Fruit fly (Drosophila melanogaster) whole organism, embryonic: ENCODE results near the gene Rpp14b.
A peak's percentile ranks its signal among the peaks of the same experiment; 100 is the strongest.

Source experiments
- B-H2 ChIP-seq: fragments of 200-800 bp; sonication (Bioruptor generic); optimal IDR thresholded peaks from 2 replicates; lab custom pipeline; 2018; ENCODE audit warnings: missing biosample characterization, mild to moderate bottlenecking, missing genetic modification characterization
- CG10979 ChIP-seq: fragments of 200-800 bp; sonication (Bioruptor generic); optimal IDR thresholded peaks from 2 replicates; lab custom pipeline; 2018; ENCODE audit warnings: missing biosample characterization, mild to moderate bottlenecking, missing genetic modification characterization, moderate library complexity
- CG12659 ChIP-seq: fragments of 200-800 bp; sonication (Bioruptor generic); optimal IDR thresholded peaks from 3 replicates; lab custom pipeline; 2017; ENCODE audit warnings: mild to moderate bottlenecking, missing biosample characterization, missing genetic modification reagents, missing genetic modification characterization
- CG13775 ChIP-seq: fragments of 200-800 bp; sonication (Bioruptor generic); optimal IDR thresholded peaks from 3 replicates; lab custom pipeline; 2017; ENCODE audit warnings: missing biosample characterization, mild to moderate bottlenecking, missing genetic modification characterization
- CG2116 ChIP-seq: fragments of 200-800 bp; sonication (Bioruptor generic); optimal IDR thresholded peaks from 3 replicates; lab custom pipeline; 2018; ENCODE audit warnings: missing biosample characterization, mild to moderate bottlenecking, missing genetic modification characterization
- CG2120 ChIP-seq: fragments of 200-800 bp; sonication (Bioruptor generic); optimal IDR thresholded peaks from 3 replicates; lab custom pipeline; 2016; ENCODE audit warnings: missing biosample characterization, missing genetic modification characterization
- CG31224 ChIP-seq: fragments of 200-800 bp; sonication (Bioruptor generic); IDR thresholded peaks from 2 replicates; pipeline ENCODE4 v1.3.6; 2022; ENCODE audit warnings: missing biosample characterization, missing genetic modification characterization
- CG3726 ChIP-seq: fragments of 200-800 bp; sonication (Bioruptor generic); IDR thresholded peaks from 3 replicates; pipeline ENCODE4, ENCODE4 v1.3.6; 2022; ENCODE audit warnings: missing biosample characterization, missing genetic modification characterization
- CG43689 ChIP-seq: fragments of 200-800 bp; sonication (Bioruptor generic); IDR thresholded peaks from 2 replicates; pipeline ENCODE4 v1.3.6; 2022; ENCODE audit warnings: missing biosample characterization, missing genetic modification characterization
- CG4707 ChIP-seq: fragments of 200-800 bp; sonication (Bioruptor generic); optimal IDR thresholded peaks from 2 replicates; lab custom pipeline; 2018; ENCODE audit warnings: missing biosample characterization, mild to moderate bottlenecking, missing genetic modification characterization, moderate library complexity
- CG5953 ChIP-seq: fragments of 200-800 bp; sonication (Bioruptor generic); IDR thresholded peaks from 2 replicates; pipeline ENCODE4 v1.3.6; 2022; ENCODE audit warnings: missing biosample characterization, missing genetic modification characterization
- CG6175 ChIP-seq: fragments of 200-800 bp; sonication (Bioruptor generic); IDR thresholded peaks from 3 replicates; pipeline ENCODE4 v1.3.6; 2022; ENCODE audit warnings: missing biosample characterization, missing genetic modification characterization
- CG7271 ChIP-seq: fragments of 200-800 bp; sonication (Bioruptor generic); optimal IDR thresholded peaks from 2 replicates; lab custom pipeline; 2018; ENCODE audit warnings: missing biosample characterization, mild to moderate bottlenecking, missing genetic modification characterization, moderate library complexity
- CG7372 ChIP-seq: fragments of 200-800 bp; sonication (Bioruptor generic); IDR thresholded peaks from 2 replicates; pipeline ENCODE4 v1.3.6; 2022; ENCODE audit warnings: missing biosample characterization, missing genetic modification characterization
- CG7928 ChIP-seq: fragments of 200-800 bp; sonication (Bioruptor generic); optimal IDR thresholded peaks from 2 replicates; lab custom pipeline; 2017; ENCODE audit warnings: missing biosample characterization, mild to moderate bottlenecking, missing genetic modification characterization
- Doc2 ChIP-seq: fragments of 200-800 bp; sonication (Bioruptor generic); IDR thresholded peaks from 2 replicates; pipeline ENCODE4 v1.3.6; 2022; ENCODE audit warnings: missing biosample characterization, missing genetic modification characterization
- Dp ChIP-seq: fragments of 200-800 bp; sonication (Bioruptor generic); optimal IDR thresholded peaks from 2 replicates; lab custom pipeline; 2018; ENCODE audit warnings: missing biosample characterization, mild to moderate bottlenecking, missing genetic modification characterization, moderate library complexity
- E2f1 ChIP-seq: fragments of 200-800 bp; sonication (Bioruptor generic); IDR thresholded peaks from 2 replicates; pipeline ENCODE4 v1.3.6; 2022; ENCODE audit warnings: missing biosample characterization, missing genetic modification characterization
- HLH4C ChIP-seq: fragments of 200-800 bp; sonication (Bioruptor generic); IDR thresholded peaks from 3 replicates; pipeline ENCODE4 v1.3.6; 2022; ENCODE audit warnings: missing biosample characterization, missing genetic modification characterization; ENCODE audit not compliant: partially characterized antibody
- Hmx ChIP-seq: fragments of 200-800 bp; sonication (Bioruptor generic); optimal IDR thresholded peaks from 2 replicates; lab custom pipeline; 2016; ENCODE audit warnings: missing biosample characterization, missing genetic modification characterization
- Hr39 ChIP-seq: fragments of >200 bp; optimal IDR thresholded peaks from 2 replicates; lab custom pipeline; 2017
- NfI ChIP-seq: fragments of 200-800 bp; sonication (Bioruptor generic); optimal IDR thresholded peaks from 3 replicates; lab custom pipeline; 2018; ENCODE audit warnings: missing biosample characterization, mild to moderate bottlenecking, missing genetic modification characterization, moderate library complexity
- Optix ChIP-seq: fragments of 200-800 bp; sonication (Bioruptor generic); IDR thresholded peaks from 3 replicates; pipeline ENCODE4 v1.3.6; 2022; ENCODE audit warnings: missing biosample characterization, missing genetic modification characterization
- Poxn ChIP-seq: fragments of 200-800 bp; sonication (Bioruptor generic); IDR thresholded peaks from 2 replicates; pipeline ENCODE4 v1.3.6; 2022; ENCODE audit warnings: missing biosample characterization, missing genetic modification characterization
- Spps ChIP-seq: fragments of 200-800 bp; sonication (Bioruptor generic); optimal IDR thresholded peaks from 2 replicates; lab custom pipeline; 2018; ENCODE audit warnings: missing biosample characterization, mild to moderate bottlenecking, missing genetic modification characterization
- Xrp1 ChIP-seq: fragments of 200-800 bp; sonication (Bioruptor generic); IDR thresholded peaks from 2 replicates; pipeline ENCODE4 v1.3.6; 2022; ENCODE audit warnings: missing biosample characterization, missing genetic modification characterization
- bbx ChIP-seq: fragments of 200-800 bp; sonication (Bioruptor generic); IDR thresholded peaks from 2 replicates; pipeline ENCODE4 v1.3.6; 2022; ENCODE audit warnings: missing biosample characterization, missing genetic modification characterization; ENCODE audit not compliant: partially characterized antibody
- cad ChIP-seq: fragments of >200 bp; optimal IDR thresholded peaks from 2 replicates; lab custom pipeline; 2017; ENCODE audit warnings: missing biosample characterization, missing genetic modification characterization
- caup ChIP-seq: fragments of 200-800 bp; sonication (Bioruptor generic); optimal IDR thresholded peaks from 3 replicates; lab custom pipeline; 2017; ENCODE audit warnings: missing biosample characterization, mild to moderate bottlenecking, missing genetic modification characterization, moderate library complexity; ENCODE audit not compliant: severe bottlenecking
- dan ChIP-seq: fragments of 200-800 bp; sonication (Bioruptor generic); IDR thresholded peaks from 2 replicates; pipeline ENCODE4 v1.3.6; 2022; ENCODE audit warnings: missing biosample characterization, missing genetic modification characterization
- dmrt99B ChIP-seq: fragments of 200-800 bp; sonication (Bioruptor generic); optimal IDR thresholded peaks from 2 replicates; lab custom pipeline; 2018; ENCODE audit warnings: missing biosample characterization, mild to moderate bottlenecking, missing genetic modification characterization, moderate library complexity
- dpn ChIP-seq, 2 experiments: fragments of 200-800 bp; sonication (Bioruptor generic); optimal IDR thresholded peaks; 3 replicates each; lab custom pipeline; 2016; ENCODE audit warnings: missing biosample characterization in 2 of 2, missing genetic modification characterization in 2 of 2
- fd102C ChIP-seq: fragments of 200-800 bp; sonication (Bioruptor generic); optimal IDR thresholded peaks from 2 replicates; lab custom pipeline; 2018; ENCODE audit warnings: missing biosample characterization, mild to moderate bottlenecking, missing genetic modification characterization, moderate library complexity
- fd64A ChIP-seq: fragments of 200-800 bp; sonication (Bioruptor generic); optimal IDR thresholded peaks from 3 replicates; lab custom pipeline; 2018; ENCODE audit warnings: missing biosample characterization, mild to moderate bottlenecking, missing genetic modification characterization
- h ChIP-seq: fragments of >200 bp; optimal IDR thresholded peaks from 2 replicates; lab custom pipeline; 2017
- jing ChIP-seq: fragments of 200-800 bp; sonication (Bioruptor generic); optimal IDR thresholded peaks from 2 replicates; lab custom pipeline; 2018; ENCODE audit warnings: missing biosample characterization, mild to moderate bottlenecking, missing genetic modification characterization
- peb ChIP-seq: fragments of 200-800 bp; sonication (Bioruptor generic); IDR thresholded peaks from 2 replicates; pipeline ENCODE4 v1.3.6; 2022; ENCODE audit warnings: missing biosample characterization, missing genetic modification characterization
- pfk ChIP-seq: fragments of 200-800 bp; sonication (Bioruptor generic); optimal IDR thresholded peaks from 2 replicates; lab custom pipeline; 2018; ENCODE audit warnings: missing biosample characterization, mild to moderate bottlenecking, missing genetic modification characterization, moderate library complexity
- pita ChIP-seq: fragments of 200-800 bp; sonication (Bioruptor generic); optimal IDR thresholded peaks from 2 replicates; lab custom pipeline; 2017; ENCODE audit warnings: missing biosample characterization, mild to moderate bottlenecking, missing genetic modification characterization
- psq ChIP-seq: fragments of 200-800 bp; sonication (Bioruptor generic); optimal IDR thresholded peaks from 2 replicates; lab custom pipeline; 2017; ENCODE audit warnings: missing biosample characterization, missing genetic modification characterization
- pzg ChIP-seq: fragments of 200-800 bp; sonication (Bioruptor generic); optimal IDR thresholded peaks from 3 replicates; lab custom pipeline; 2018; ENCODE audit warnings: missing biosample characterization, mild to moderate bottlenecking, missing genetic modification characterization, moderate library complexity
- salm ChIP-seq: fragments of 200-800 bp; sonication (Bioruptor generic); optimal IDR thresholded peaks from 2 replicates; lab custom pipeline; 2018; ENCODE audit warnings: missing biosample characterization, mild to moderate bottlenecking, missing genetic modification characterization
- seq ChIP-seq: fragments of 200-800 bp; sonication (Bioruptor generic); IDR thresholded peaks from 2 replicates; pipeline ENCODE4 v1.3.6; 2022; ENCODE audit warnings: missing biosample characterization, missing genetic modification characterization
- sima ChIP-seq: fragments of 200-800 bp; sonication (Bioruptor generic); optimal IDR thresholded peaks from 2 replicates; lab custom pipeline; 2016; ENCODE audit warnings: missing biosample characterization, missing genetic modification characterization
- ttk ChIP-seq: fragments of 200-800 bp; sonication (Bioruptor generic); IDR thresholded peaks from 2 replicates; pipeline ENCODE4 v2.1.2; 2022; ENCODE audit warnings: missing biosample characterization, missing genetic modification characterization
- unc-4 ChIP-seq: fragments of 200-800 bp; sonication (Bioruptor generic); IDR thresholded peaks from 2 replicates; pipeline ENCODE4 v1.3.6; 2022; ENCODE audit warnings: missing biosample characterization, missing genetic modification characterization; ENCODE audit not compliant: partially characterized antibody
- usp ChIP-seq: fragments of >200 bp; optimal IDR thresholded peaks from 2 replicates; lab custom pipeline; 2017; ENCODE audit warnings: missing biosample characterization, missing genetic modification characterization
- vnd ChIP-seq: fragments of 200-800 bp; sonication (Bioruptor generic); IDR thresholded peaks from 3 replicates; pipeline ENCODE4 v1.3.6; 2022; ENCODE audit warnings: missing biosample characterization, missing genetic modification characterization; ENCODE audit not compliant: partially characterized antibody
- wor ChIP-seq: fragments of 200-800 bp; sonication (Bioruptor generic); IDR thresholded peaks from 2 replicates; pipeline ENCODE4 v1.3.6; 2022; ENCODE audit warnings: missing biosample characterization, missing genetic modification characterization

Gene Rpp14b

DNA sequence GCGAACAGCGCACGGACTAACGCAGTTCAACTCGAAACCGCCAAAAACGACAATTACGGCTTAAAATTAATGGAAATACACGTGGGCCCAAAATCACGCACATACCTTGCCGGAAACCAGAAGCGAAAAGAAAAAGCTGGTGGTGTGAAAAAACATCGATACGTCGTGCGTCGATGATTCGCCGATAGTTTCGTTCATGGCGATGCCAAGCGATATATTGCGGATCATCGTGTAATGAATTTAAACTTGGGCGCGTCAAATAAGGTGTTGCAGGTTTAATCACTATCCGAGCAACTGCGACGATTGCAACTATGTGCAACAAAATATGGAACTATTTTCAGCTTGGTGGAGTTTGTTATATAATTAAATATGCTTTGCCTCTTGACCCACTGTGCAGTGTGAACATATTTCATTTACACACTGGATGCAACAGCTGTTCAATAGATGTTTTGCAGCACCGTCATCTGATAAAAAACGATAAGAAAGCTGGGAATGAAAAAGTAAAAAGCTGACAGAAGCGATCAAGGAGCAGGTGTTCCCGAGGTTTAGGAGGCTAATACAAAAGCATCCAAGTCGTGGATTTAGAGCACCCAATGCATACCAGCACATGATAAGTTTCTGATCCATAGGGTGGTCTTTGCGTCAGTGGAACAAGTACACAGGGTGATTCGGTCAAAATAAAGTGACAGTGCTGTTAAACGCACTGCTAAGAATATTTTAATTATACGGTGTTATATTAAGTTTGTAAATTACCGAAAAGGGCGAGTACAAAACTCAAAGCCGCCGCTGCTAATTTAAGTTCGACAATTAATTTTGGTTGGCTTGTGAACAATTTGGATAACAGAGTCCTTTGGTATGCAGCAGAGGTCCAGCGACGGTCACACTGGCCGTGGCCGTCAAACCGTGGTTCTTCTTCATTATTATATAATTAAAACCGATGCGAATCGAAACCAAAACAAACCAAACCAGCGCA is 9.4 kb upstream of the Rpp14b start, which contains the start of the genes RpL32 and CG7943 (continued):
- TF ChIP-seq CG7271 (tag; lab: Kevin White, UChicago) (peak; percentile 84), CG6175 (peak; percentile 92), cad (GFP tag; lab: Kevin White, UChicago) (peak; percentile 84), fd64A (GFP tag; lab: Kevin White, UChicago) (peak; percentile 91), vnd (GFP tag; lab: Robert Waterston, UW) (peak; percentile 100), h (lab: Kevin White, UChicago) (no peak), CG4707 (GFP tag; lab: Kevin White, UChicago) (peak; percentile 80), fd102C (peak; percentile 81), peb (GFP tag; lab: Robert Waterston, UW) (peak; percentile 92), dmrt99B (tag; lab: Kevin White, UChicago) (peak; percentile 82), Poxn (GFP tag; lab: Robert Waterston, UW) (peak; percentile 85), pita (GFP tag; lab: Kevin White, UChicago) (no peak), unc-4 (peak; percentile 99), jing (peak; percentile 66), Dp (GFP tag; lab: Kevin White, UChicago) (peak; percentile 78), CG13775 (GFP tag; lab: Kevin White, UChicago) (peak; percentile 98), seq (peak; percentile 95), HLH4C (GFP tag; lab: Robert Waterston, UW) (peak; percentile 100), sima (GFP tag; lab: Kevin White, UChicago) (peak; percentile 97), NfI (GFP tag; lab: Kevin White, UChicago) (peak; percentile 96), CG12659 (peak; percentile 94), pfk (GFP tag; lab: Kevin White, UChicago) (peak; percentile 80), Optix (GFP tag; lab: Robert Waterston, UW) (peak; percentile 97), psq (GFP tag; lab: Kevin White, UChicago) (peak; percentile 62), dan (GFP tag; lab: Robert Waterston, UW) (peak; percentile 84), wor (GFP tag; lab: Robert Waterston, UW) (peak; percentile 82), usp (GFP tag; lab: Kevin White, UChicago) (no peak), CG7928 (GFP tag; lab: Kevin White, UChicago) (peak; percentile 77), CG43689 (GFP tag; lab: Robert Waterston, UW) (peak; percentile 89), CG10979 (peak; percentile 88), Hmx (GFP tag; lab: Kevin White, UChicago) (peak; percentile 86), Spps (tag; lab: Kevin White, UChicago) (peak; percentile 77), pzg (GFP tag; lab: Kevin White, UChicago) (peak; percentile 92), salm (tag; lab: Kevin White, UChicago) (peak; percentile 86), E2f1 (peak; percentile 93), CG31224 (peak; percentile 90), ttk (GFP tag; lab: Robert Waterston, UW) (peak; percentile 88), CG3726 (GFP tag; lab: Robert Waterston, UW) (peak; percentile 91), CG5953 (GFP tag; lab: Robert Waterston, UW) (peak; percentile 92), caup (GFP tag; lab: Kevin White, UChicago) (peak; percentile 97), Hr39 (lab: Kevin White, UChicago) (no peak), dpn (GFP tag; optimal IDR thresholded peaks at IDR 0.05; lab: Kevin White, UChicago) (peak; percentile 83 to 98), Xrp1 (peak; percentile 94), CG2120 (GFP tag; lab: Kevin White, UChicago) (peak; percentile 92), CG7372 (GFP tag; lab: Robert Waterston, UW) (peak; percentile 94), bbx (GFP tag; lab: Robert Waterston, UW) (peak; percentile 100), B-H2 (GFP tag; lab: Kevin White, UChicago) (peak; percentile 95), Doc2 (peak; percentile 89), CG2116 (GFP tag; lab: Kevin White, UChicago) (peak; percentile 95)
